Fruit fly (Drosophila melanogaster) whole organism, prepupa: ENCODE data around the gene TkR99D.

Experiments
- CG10631 ChIP-seq: fragments of 200-800 bp; sonication (Bioruptor generic); optimal IDR thresholded peaks from 2 replicates; lab custom pipeline; 2016; ENCODE audit warnings: missing biosample characterization, missing genetic modification characterization
- CG10669 ChIP-seq: fragments of 200-800 bp; sonication (Bioruptor generic); optimal IDR thresholded peaks from 3 replicates; lab custom pipeline; 2018; ENCODE audit warnings: missing biosample characterization, mild to moderate bottlenecking, missing genetic modification characterization, moderate library complexity
- CG11294 ChIP-seq: fragments of 200-800 bp; sonication (Bioruptor generic); IDR thresholded peaks from 2 replicates; pipeline ENCODE4 v1.3.6; 2022; ENCODE audit warnings: missing biosample characterization, missing genetic modification characterization
- CG11762 ChIP-seq: fragments of 200-800 bp; sonication (Bioruptor generic); optimal IDR thresholded peaks from 3 replicates; lab custom pipeline; 2016; ENCODE audit warnings: missing biosample characterization, missing genetic modification characterization; ENCODE audit not compliant: insufficient read depth
- CG11902 ChIP-seq: fragments of 200-800 bp; sonication (Bioruptor generic); optimal IDR thresholded peaks from 3 replicates; lab custom pipeline; 2016; ENCODE audit warnings: missing biosample characterization, missing genetic modification characterization
- CG15336 ChIP-seq: fragments of 200-800 bp; sonication (Bioruptor generic); IDR thresholded peaks from 2 replicates; pipeline ENCODE4 v1.3.6; 2022; ENCODE audit warnings: missing biosample characterization, missing genetic modification characterization
- CG1621 ChIP-seq: fragments of 200-800 bp; sonication (Bioruptor generic); optimal IDR thresholded peaks from 3 replicates; lab custom pipeline; 2018; ENCODE audit warnings: missing biosample characterization, mild to moderate bottlenecking, missing genetic modification characterization
- CG16779 ChIP-seq: fragments of 200-800 bp; sonication (Bioruptor generic); optimal IDR thresholded peaks from 3 replicates; lab custom pipeline; 2017; ENCODE audit warnings: missing biosample characterization, mild to moderate bottlenecking, missing genetic modification characterization
- CG3032 ChIP-seq: fragments of 200-800 bp; optimal IDR thresholded peaks from 2 replicates; lab custom pipeline; 2019; ENCODE audit warnings: missing biosample characterization, mild to moderate bottlenecking, missing genetic modification characterization, moderate library complexity
- CG31627 ChIP-seq: fragments of 200-800 bp; sonication (Bioruptor generic); optimal IDR thresholded peaks from 3 replicates; lab custom pipeline; 2016; ENCODE audit warnings: missing biosample characterization, missing genetic modification characterization
- CG32006 ChIP-seq: fragments of 200-800 bp; sonication (Bioruptor generic); optimal IDR thresholded peaks from 3 replicates; lab custom pipeline; 2017; ENCODE audit warnings: missing biosample characterization, mild to moderate bottlenecking, missing genetic modification characterization
- CG34406 ChIP-seq: fragments of 200-800 bp; sonication (Bioruptor generic); optimal IDR thresholded peaks from 3 replicates; lab custom pipeline; 2016; ENCODE audit warnings: missing biosample characterization, missing genetic modification characterization
- CG3919 ChIP-seq: fragments of 200-800 bp; sonication (Bioruptor generic); optimal IDR thresholded peaks from 3 replicates; lab custom pipeline; 2016; ENCODE audit warnings: missing biosample characterization, missing genetic modification characterization
- CG4318 ChIP-seq: fragments of 200-800 bp; sonication (Bioruptor generic); optimal IDR thresholded peaks from 3 replicates; lab custom pipeline; 2017; ENCODE audit warnings: missing biosample characterization, mild to moderate bottlenecking, missing genetic modification characterization
- CG6276 ChIP-seq: fragments of 200-800 bp; sonication (Bioruptor generic); optimal IDR thresholded peaks from 2 replicates; lab custom pipeline; 2017; ENCODE audit warnings: missing biosample characterization, mild to moderate bottlenecking, missing genetic modification characterization
- CG6792 ChIP-seq: fragments of 200-800 bp; sonication (Bioruptor generic); optimal IDR thresholded peaks from 3 replicates; lab custom pipeline; 2016; ENCODE audit warnings: missing biosample characterization, missing genetic modification characterization
- CG6808 ChIP-seq: fragments of 200-800 bp; sonication (Bioruptor generic); optimal IDR thresholded peaks from 3 replicates; lab custom pipeline; 2017; ENCODE audit warnings: missing biosample characterization, missing genetic modification characterization, mild to moderate bottlenecking, moderate library complexity, missing genetic modification reagents
- CG6854 ChIP-seq: fragments of 200-800 bp; sonication (Bioruptor generic); optimal IDR thresholded peaks from 2 replicates; lab custom pipeline; 2017; ENCODE audit warnings: missing biosample characterization, mild to moderate bottlenecking, missing genetic modification characterization
- CG7368 ChIP-seq: fragments of 200-800 bp; sonication (Bioruptor generic); optimal IDR thresholded peaks from 3 replicates; lab custom pipeline; 2016; ENCODE audit warnings: missing biosample characterization, missing genetic modification characterization
- CG8319 ChIP-seq: fragments of 200-800 bp; sonication (Bioruptor generic); optimal IDR thresholded peaks from 3 replicates; lab custom pipeline; 2016; ENCODE audit warnings: missing biosample characterization, missing genetic modification characterization
- CG8632 ChIP-seq: fragments of 200-800 bp; sonication (Bioruptor generic); optimal IDR thresholded peaks from 3 replicates; lab custom pipeline; 2016; ENCODE audit warnings: missing biosample characterization, missing genetic modification characterization
- CG9139 ChIP-seq: fragments of 200-800 bp; sonication (Bioruptor generic); optimal IDR thresholded peaks from 3 replicates; lab custom pipeline; 2017; ENCODE audit warnings: missing biosample characterization, mild to moderate bottlenecking, missing genetic modification characterization
- Eip75B ChIP-seq: fragments of 200-800 bp; sonication (Bioruptor generic); optimal IDR thresholded peaks from 3 replicates; lab custom pipeline; 2016; ENCODE audit warnings: missing biosample characterization, missing genetic modification characterization
- Eip78C ChIP-seq: fragments of 200-800 bp; sonication (Bioruptor generic); peaks from one replicate; lab custom pipeline; 2016; ENCODE audit warnings: missing biosample characterization, missing genetic modification characterization
- Eip93F ChIP-seq: fragments of 200-800 bp; sonication (Bioruptor generic); optimal IDR thresholded peaks from 2 replicates; lab custom pipeline; 2016; ENCODE audit warnings: missing biosample characterization, mild to moderate bottlenecking, missing genetic modification characterization
- Ets21C ChIP-seq: fragments of 200-800 bp; sonication (Bioruptor generic); optimal IDR thresholded peaks from 3 replicates; lab custom pipeline; 2016; ENCODE audit warnings: missing biosample characterization, missing genetic modification characterization
- Ets96B ChIP-seq: fragments of 200-800 bp; optimal IDR thresholded peaks from 2 replicates; lab custom pipeline; 2019; ENCODE audit warnings: missing biosample characterization, mild to moderate bottlenecking, missing genetic modification characterization, moderate library complexity
- Gug ChIP-seq: fragments of 200-800 bp; sonication (Bioruptor generic); IDR thresholded peaks from 2 replicates; pipeline ENCODE4 v1.3.6; 2022; ENCODE audit warnings: missing biosample characterization, missing genetic modification characterization
- Hr38 ChIP-seq: sonication (Bioruptor generic); optimal IDR thresholded peaks from 2 replicates; lab custom pipeline; 2016; ENCODE audit warnings: missing biosample characterization, missing genetic modification characterization
- Hr39 ChIP-seq: fragments of 200-800 bp; sonication (Bioruptor generic); optimal IDR thresholded peaks from 2 replicates; lab custom pipeline; 2016; ENCODE audit warnings: missing biosample characterization, missing genetic modification characterization
- Lpt ChIP-seq: fragments of 200-800 bp; sonication (Bioruptor generic); optimal IDR thresholded peaks from 3 replicates; lab custom pipeline; 2016; ENCODE audit warnings: missing biosample characterization, missing genetic modification characterization
- Met ChIP-seq: fragments of 200-800 bp; sonication (Bioruptor generic); optimal IDR thresholded peaks from 3 replicates; lab custom pipeline; 2016; ENCODE audit warnings: missing biosample characterization, missing genetic modification characterization
- OdsH ChIP-seq: fragments of 200-800 bp; sonication (Bioruptor generic); optimal IDR thresholded peaks from 3 replicates; lab custom pipeline; 2016; ENCODE audit warnings: missing biosample characterization, missing genetic modification characterization
- Smox ChIP-seq: fragments of 200-800 bp; sonication (Bioruptor generic); optimal IDR thresholded peaks from 3 replicates; lab custom pipeline; 2016; ENCODE audit warnings: missing biosample characterization, missing genetic modification characterization
- Sox102F ChIP-seq: fragments of 200-800 bp; sonication (Bioruptor generic); optimal IDR thresholded peaks from 2 replicates; lab custom pipeline; 2016; ENCODE audit warnings: missing biosample characterization, mild to moderate bottlenecking, missing genetic modification characterization
- Sox14 ChIP-seq: fragments of 200-800 bp; sonication (Bioruptor generic); optimal IDR thresholded peaks from 3 replicates; lab custom pipeline; 2016; ENCODE audit warnings: missing biosample characterization, missing genetic modification characterization
- Sox15 ChIP-seq: fragments of 200-800 bp; sonication (Bioruptor generic); optimal IDR thresholded peaks from 3 replicates; lab custom pipeline; 2016; ENCODE audit warnings: missing biosample characterization, missing genetic modification characterization
- achi ChIP-seq: fragments of 200-800 bp; sonication (Bioruptor generic); optimal IDR thresholded peaks from 3 replicates; lab custom pipeline; 2016; ENCODE audit warnings: missing biosample characterization, missing genetic modification characterization
- acj6 ChIP-seq: fragments of 200-800 bp; sonication (Bioruptor generic); optimal IDR thresholded peaks from 3 replicates; lab custom pipeline; 2016; ENCODE audit warnings: missing biosample characterization, missing genetic modification characterization
- cyc ChIP-seq: fragments of 200-800 bp; sonication (Bioruptor generic); optimal IDR thresholded peaks from 3 replicates; lab custom pipeline; 2016; ENCODE audit warnings: missing biosample characterization, missing genetic modification characterization
- dac ChIP-seq: fragments of 200-800 bp; sonication (Bioruptor generic); optimal IDR thresholded peaks from 2 replicates; lab custom pipeline; 2017; ENCODE audit warnings: missing biosample characterization, mild to moderate bottlenecking, missing genetic modification characterization
- dsx ChIP-seq: fragments of 200-800 bp; optimal IDR thresholded peaks from 3 replicates; lab custom pipeline; 2019; ENCODE audit warnings: missing biosample characterization, mild to moderate bottlenecking, missing genetic modification characterization, moderate library complexity; ENCODE audit not compliant: poor library complexity, severe bottlenecking
- eg ChIP-seq: fragments of 200-800 bp; sonication (Bioruptor generic); IDR thresholded peaks from 3 replicates; pipeline ENCODE4 v1.3.6; 2022; ENCODE audit warnings: missing biosample characterization, missing genetic modification characterization
- esn ChIP-seq: fragments of 200-800 bp; sonication (Bioruptor generic); optimal IDR thresholded peaks from 2 replicates; lab custom pipeline; 2016; ENCODE audit warnings: missing biosample characterization, mild to moderate bottlenecking, missing genetic modification characterization, moderate library complexity
- fd85E ChIP-seq: fragments of 200-800 bp; sonication (Bioruptor generic); optimal IDR thresholded peaks from 3 replicates; lab custom pipeline; 2016; ENCODE audit warnings: missing biosample characterization, missing genetic modification characterization
- lz ChIP-seq: fragments of 200-800 bp; sonication (Bioruptor generic); optimal IDR thresholded peaks from 3 replicates; lab custom pipeline; 2016; ENCODE audit warnings: missing biosample characterization, missing genetic modification characterization
- net ChIP-seq: fragments of 200-800 bp; sonication (Bioruptor generic); optimal IDR thresholded peaks from 3 replicates; lab custom pipeline; 2016; ENCODE audit warnings: missing biosample characterization, missing genetic modification characterization
- pdm3 ChIP-seq: fragments of 200-800 bp; sonication (Bioruptor generic); optimal IDR thresholded peaks from 3 replicates; lab custom pipeline; 2016; ENCODE audit warnings: missing biosample characterization, missing genetic modification characterization
- ss ChIP-seq, 2 experiments: fragments of 200-800 bp; sonication (Bioruptor generic); optimal IDR thresholded peaks; 2 replicates in 1 of 2; 3 replicates in 1 of 2; lab custom pipeline; 2017 to 2018; ENCODE audit warnings: mild to moderate bottlenecking in 2 of 2, missing biosample characterization in 2 of 2, missing genetic modification characterization in 2 of 2, moderate library complexity in 1 of 2
- svp ChIP-seq: fragments of 200-800 bp; sonication (Bioruptor generic); peaks from one replicate; lab custom pipeline; 2016; ENCODE audit warnings: missing biosample characterization, missing genetic modification characterization
- topi ChIP-seq: fragments of 200-800 bp; sonication (Bioruptor generic); optimal IDR thresholded peaks from 3 replicates; lab custom pipeline; 2016; ENCODE audit warnings: missing biosample characterization, missing genetic modification characterization
- vri ChIP-seq: fragments of 200-800 bp; sonication (Bioruptor generic); optimal IDR thresholded peaks from 3 replicates; lab custom pipeline; 2016; ENCODE audit warnings: missing biosample characterization, mild to moderate bottlenecking, missing genetic modification characterization

TkR99D gene

DNA sequence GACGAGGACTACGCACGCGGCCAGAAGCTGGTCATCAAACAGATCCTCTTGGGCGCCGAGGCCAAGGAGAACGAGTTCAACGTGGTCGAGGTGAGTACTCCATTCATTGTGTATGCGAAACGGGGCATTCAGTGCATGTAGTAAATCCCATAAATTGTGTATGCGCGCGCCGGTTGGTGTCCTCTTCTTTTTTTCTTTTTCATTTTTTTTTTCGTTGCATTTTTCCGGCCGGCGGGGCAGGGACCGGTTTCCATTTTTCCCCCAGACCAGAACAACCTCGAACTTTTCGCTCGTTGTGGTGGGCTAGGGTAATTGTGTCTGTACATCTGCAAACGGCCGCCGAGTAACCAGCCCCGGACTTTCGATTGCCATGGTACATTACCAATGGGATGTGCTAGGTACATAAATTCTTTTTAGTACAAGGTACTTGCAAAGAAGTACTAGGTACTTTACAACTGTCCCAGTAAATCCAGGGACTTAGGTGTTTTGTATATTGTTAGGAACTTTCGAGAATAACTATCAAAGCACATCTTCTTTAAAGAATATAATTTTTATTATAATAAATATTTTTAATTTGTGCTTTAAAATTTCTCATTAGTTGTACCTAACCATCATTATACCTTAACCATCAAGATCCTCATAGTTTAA, 36.2 kb upstream of the TkR99D start:
- no peak for TF ChIP-seq Gug (GFP tag; lab: Robert Waterston, UW)
- TF ChIP-seq lz (GFP tag; lab: Kevin White, UChicago): no peak
- TF ChIP-seq CG6808 (GFP tag; lab: Kevin White, UChicago): peak; percentile 77
- no peak for TF ChIP-seq Met
- TF ChIP-seq Sox15 (GFP tag; lab: Kevin White, UChicago): no peak
- TF ChIP-seq Ets21C (GFP tag; lab: Kevin White, UChicago): no peak
- peak; percentile 41; the same call in 1 of the 2 replicates for TF ChIP-seq CG15336
- TF ChIP-seq cyc: no peak
- TF ChIP-seq CG6792 (GFP tag; lab: Kevin White, UChicago): no peak
- peak; percentile 10 for TF ChIP-seq CG3919 (GFP tag; lab: Kevin White, UChicago)
- peak; percentile 47 for TF ChIP-seq CG32006 (GFP tag; lab: Kevin White, UChicago)
- no peak for TF ChIP-seq CG8319 (GFP tag; lab: Kevin White, UChicago)
- TF ChIP-seq CG16779 (tag; lab: Kevin White, UChicago): peak; percentile 78
- peak; percentile 62 for TF ChIP-seq Eip78C (GFP tag; lab: Kevin White, UChicago)
- peak; percentile 12; the same call in 1 of the 2 replicates for TF ChIP-seq CG11294
- no peak for TF ChIP-seq topi
- no peak for TF ChIP-seq CG34406 (GFP tag; lab: Kevin White, UChicago)
- TF ChIP-seq CG11762: no peak
- no peak for TF ChIP-seq pdm3 (GFP tag; lab: Kevin White, UChicago)
- no peak for TF ChIP-seq fd85E
- TF ChIP-seq CG11902 (GFP tag; lab: Kevin White, UChicago): no peak
- TF ChIP-seq dac (GFP tag; lab: Kevin White, UChicago): no peak
- TF ChIP-seq Ets96B: peak; percentile 49
- TF ChIP-seq CG9139: peak; percentile 75
- no peak for TF ChIP-seq OdsH (GFP tag; lab: Kevin White, UChicago)
- peak; percentile 16 for TF ChIP-seq dsx (GFP tag; lab: Kevin White, UChicago)
- peak; percentile 81 to 85 for TF ChIP-seq ss (GFP tag; optimal IDR thresholded peaks at IDR 0.05; lab: Kevin White, UChicago)
- no peak for TF ChIP-seq acj6
- no peak for TF ChIP-seq svp (GFP tag; lab: Kevin White, UChicago)
- TF ChIP-seq CG4318 (GFP tag; lab: Kevin White, UChicago): no peak
- no peak for TF ChIP-seq Eip93F
- TF ChIP-seq net (GFP tag; lab: Kevin White, UChicago): no peak
- TF ChIP-seq Hr39 (GFP tag; lab: Kevin White, UChicago): no peak
- peak; percentile 63 for TF ChIP-seq Lpt (GFP tag; lab: Kevin White, UChicago)
- no peak for TF ChIP-seq CG7368 (GFP tag; lab: Kevin White, UChicago)
- peak; percentile 24 for TF ChIP-seq CG3032 (tag; lab: Kevin White, UChicago)
- TF ChIP-seq Sox14 (GFP tag; lab: Kevin White, UChicago): no peak
- no peak for TF ChIP-seq Smox
- TF ChIP-seq Eip75B (GFP tag; lab: Kevin White, UChicago): peak; percentile 41
- TF ChIP-seq CG6854: no peak
- no peak for TF ChIP-seq Hr38
- TF ChIP-seq achi (GFP tag; lab: Kevin White, UChicago): peak; percentile 12
- TF ChIP-seq esn (GFP tag; lab: Kevin White, UChicago): no peak
- TF ChIP-seq CG10631: peak; percentile 51
- peak; percentile 87 for TF ChIP-seq eg (GFP tag; lab: Robert Waterston, UW)
- no peak for TF ChIP-seq Sox102F
- no peak for TF ChIP-seq vri (GFP tag; lab: Kevin White, UChicago)
- no peak for TF ChIP-seq CG6276 (GFP tag; lab: Kevin White, UChicago)
- peak; percentile 66 for TF ChIP-seq CG1621 (tag; lab: Kevin White, UChicago)
- no peak for TF ChIP-seq CG10669
- TF ChIP-seq CG8632 (GFP tag; lab: Kevin White, UChicago): no peak
- no peak for TF ChIP-seq CG31627 (GFP tag; lab: Kevin White, UChicago)
